Worm (Caenorhabditis elegans) whole organism, L2 larva: ENCODE results near the gene ZC266.1.

Source experiments
- R02D3.7 ChIP-seq: fragments of 150-350 bp; optimal IDR thresholded peaks from 2 replicates; lab custom pipeline; 2014; ENCODE audit warnings: missing biosample characterization, missing genetic modification characterization
- Y55F3AM.14 ChIP-seq: fragments of 200-800 bp; sonication (Bioruptor generic); optimal IDR thresholded peaks from 2 replicates; lab custom pipeline; 2018; ENCODE audit warnings: mild to moderate bottlenecking, missing genetic modification characterization, missing compliant biosample characterization
- ZK546.5 ChIP-seq: sonication (generic microtip); optimal IDR thresholded peaks from 2 replicates; lab custom pipeline; 2017; ENCODE audit warnings: missing biosample characterization, missing genetic modification characterization
- alr-1 ChIP-seq: fragments of 150-350 bp; optimal IDR thresholded peaks from 2 replicates; lab custom pipeline; 2014; ENCODE audit warnings: missing biosample characterization, missing genetic modification characterization
- ama-1 ChIP-seq: fragments of 150-350 bp; optimal IDR thresholded peaks from 2 replicates; lab custom pipeline; 2018; ENCODE audit warnings: inconsistent platforms
- blmp-1 ChIP-seq: sonication (generic microtip); optimal IDR thresholded peaks from 2 replicates; lab custom pipeline; 2017; ENCODE audit warnings: missing genetic modification characterization, mild to moderate bottlenecking, missing compliant biosample characterization, antibody characterized with exemption, moderate library complexity; ENCODE audit not compliant: insufficient read depth
- ceh-16 ChIP-seq: fragments of 150-350 bp; optimal IDR thresholded peaks from 2 replicates; lab custom pipeline; 2014; ENCODE audit warnings: missing biosample characterization, missing genetic modification characterization
- ceh-82 ChIP-seq: fragments of 150-350 bp; optimal IDR thresholded peaks from 2 replicates; lab custom pipeline; 2014; ENCODE audit warnings: missing biosample characterization, missing genetic modification characterization
- crh-2 ChIP-seq: sonication (generic microtip); optimal IDR thresholded peaks from 2 replicates; lab custom pipeline; 2017; ENCODE audit warnings: missing biosample characterization, missing genetic modification characterization
- egl-27 ChIP-seq: sonication (generic microtip); optimal IDR thresholded peaks from 3 replicates; lab custom pipeline; 2017; ENCODE audit warnings: missing biosample characterization, missing genetic modification reagents, missing genetic modification characterization
- elt-3 ChIP-seq: sonication (generic microtip); optimal IDR thresholded peaks from 2 replicates; lab custom pipeline; 2017; ENCODE audit warnings: missing biosample characterization, missing genetic modification characterization
- fos-1 ChIP-seq: fragments of 150-350 bp; optimal IDR thresholded peaks from 2 replicates; lab custom pipeline; 2014; ENCODE audit warnings: missing biosample characterization, missing genetic modification characterization
- lin-11 ChIP-seq: fragments of 150-350 bp; sonication (generic microtip); optimal IDR thresholded peaks from 2 replicates; lab custom pipeline; 2014; ENCODE audit warnings: missing biosample characterization, missing genetic modification characterization, inconsistent platforms, mixed read lengths
- lin-13 ChIP-seq: fragments of 150-350 bp; optimal IDR thresholded peaks from 2 replicates; lab custom pipeline; 2014; ENCODE audit warnings: missing biosample characterization, missing genetic modification reagents, missing genetic modification characterization
- lin-39 ChIP-seq: fragments of 150-350 bp; optimal IDR thresholded peaks from 2 replicates; lab custom pipeline; 2014; ENCODE audit warnings: missing biosample characterization, missing genetic modification reagents, missing genetic modification characterization
- lsy-2 ChIP-seq, 2 experiments: fragments of 150-350 bp in 1 of 2; sonication (generic microtip) in 1 of 2; optimal IDR thresholded peaks; 2 replicates each; lab custom pipeline; 2014 to 2017; ENCODE audit warnings: missing biosample characterization in 2 of 2, missing genetic modification characterization in 2 of 2
- mab-5 ChIP-seq: fragments of 150-350 bp; optimal IDR thresholded peaks from 2 replicates; lab custom pipeline; 2014; ENCODE audit warnings: missing biosample characterization, missing genetic modification characterization
- mbf-1 ChIP-seq: sonication (generic microtip); optimal IDR thresholded peaks from 2 replicates; lab custom pipeline; 2017; ENCODE audit warnings: missing biosample characterization, missing genetic modification characterization
- mdl-1 ChIP-seq, 2 experiments: fragments of 150-350 bp in 1 of 2; sonication (generic microtip) in 1 of 2; optimal IDR thresholded peaks; 2 replicates each; lab custom pipeline; 2017; ENCODE audit warnings: missing biosample characterization in 2 of 2, missing genetic modification characterization in 2 of 2
- nhr-10 ChIP-seq: sonication (generic microtip); optimal IDR thresholded peaks from 2 replicates; lab custom pipeline; 2017; ENCODE audit warnings: missing biosample characterization, missing genetic modification characterization
- nhr-11 ChIP-seq: fragments of 150-350 bp; optimal IDR thresholded peaks from 2 replicates; lab custom pipeline; 2014; ENCODE audit warnings: missing biosample characterization, missing genetic modification characterization
- nhr-12 ChIP-seq: fragments of 150-350 bp; optimal IDR thresholded peaks from 2 replicates; lab custom pipeline; 2014; ENCODE audit warnings: missing biosample characterization, missing genetic modification characterization
- nhr-23 ChIP-seq: fragments of 150-350 bp; optimal IDR thresholded peaks from 2 replicates; lab custom pipeline; 2014; ENCODE audit warnings: missing biosample characterization, missing genetic modification reagents, missing genetic modification characterization
- nhr-25 ChIP-seq: fragments of 150-350 bp; sonication (generic microtip); optimal IDR thresholded peaks from 3 replicates; lab custom pipeline; 2014; ENCODE audit warnings: missing biosample characterization, missing genetic modification characterization
- nhr-6 ChIP-seq: fragments of 150-350 bp; optimal IDR thresholded peaks from 2 replicates; lab custom pipeline; 2014; ENCODE audit warnings: missing biosample characterization, missing genetic modification characterization
- nhr-77 ChIP-seq: fragments of 150-350 bp; optimal IDR thresholded peaks from 2 replicates; lab custom pipeline; 2014; ENCODE audit warnings: missing biosample characterization, missing genetic modification characterization
- peb-1 ChIP-seq: fragments of 150-350 bp; optimal IDR thresholded peaks from 2 replicates; lab custom pipeline; 2014; ENCODE audit warnings: missing biosample characterization, missing genetic modification characterization
- sem-4 ChIP-seq: fragments of 150-350 bp; optimal IDR thresholded peaks from 2 replicates; lab custom pipeline; 2014; ENCODE audit warnings: missing biosample characterization, missing genetic modification reagents, missing genetic modification characterization
- skn-1 ChIP-seq: sonication (generic microtip); optimal IDR thresholded peaks from 2 replicates; lab custom pipeline; 2017; ENCODE audit warnings: missing biosample characterization, missing genetic modification characterization
- sma-9 ChIP-seq, 2 experiments: fragments of 150-350 bp in 1 of 2; sonication (generic microtip) in 1 of 2; optimal IDR thresholded peaks; 2 replicates each; lab custom pipeline; 2014 to 2016; ENCODE audit warnings: missing genetic modification characterization in 2 of 2, mild to moderate bottlenecking in 1 of 2, missing biosample characterization in 1 of 2, missing compliant biosample characterization in 1 of 2, missing genetic modification reagents in 1 of 2, moderate library complexity in 1 of 2
- unc-39 ChIP-seq: fragments of 150-350 bp; optimal IDR thresholded peaks from 2 replicates; lab custom pipeline; 2014; ENCODE audit warnings: missing biosample characterization, missing genetic modification characterization
- unc-55 ChIP-seq: fragments of 150-350 bp; sonication (generic microtip); optimal IDR thresholded peaks from 3 replicates; lab custom pipeline; 2014; ENCODE audit warnings: missing biosample characterization, missing genetic modification reagents, missing genetic modification characterization
- unc-62 ChIP-seq: fragments of 150-350 bp; optimal IDR thresholded peaks from 2 replicates; lab custom pipeline; 2014; ENCODE audit warnings: missing biosample characterization, missing genetic modification reagents, missing genetic modification characterization
- ztf-1 ChIP-seq: fragments of 200-800 bp; sonication (Bioruptor generic); conservative IDR thresholded peaks from 2 replicates; pipeline ENCODE4 v1.3.6; 2022; ENCODE audit warnings: missing genetic modification characterization, missing compliant biosample characterization

The ZC266.1 gene

ce11 chrV:4662400-4662799 is 37.7 kb downstream of the ZC266.1 start, which contains the start of gene srx-74:
Gene srx-74 (minus strand): TSS chrV:4662500.
- TF ChIP-seq alr-1 (tag; lab: Kevin White, UChicago) (no peak), nhr-6 (tag; lab: Kevin White, UChicago) (no peak), nhr-77 (tag; lab: Kevin White, UChicago) (no peak), ZK546.5 (no peak), ceh-16 (no peak), ztf-1 (GFP tag; lab: Robert Waterston, UW) (no peak), lin-13 (no peak), mab-5 (tag; lab: Kevin White, UChicago) (no peak), skn-1 (tag; lab: Kevin White, UChicago) (no peak), nhr-11 (no peak), nhr-25 (tag; lab: Kevin White, UChicago) (no peak), lin-39 (no peak), mbf-1 (tag; lab: Kevin White, UChicago) (no peak), ama-1 (lab: Kevin White, UChicago) (no peak), crh-2 (no peak), nhr-12 (tag; lab: Kevin White, UChicago) (no peak), egl-27 (tag; lab: Kevin White, UChicago) (no peak), unc-39 (no peak), fos-1 (tag; lab: Kevin White, UChicago) (no peak)

- no peak for TF ChIP-seq mdl-1 (tag; optimal IDR thresholded peaks at IDR 0.05; lab: Kevin White, UChicago)
- TF ChIP-seq nhr-11, result no peak
- no peak for TF ChIP-seq nhr-10
- TF ChIP-seq crh-2, result no peak
- no peak for TF ChIP-seq unc-55 (GFP tag; lab: Kevin White, UChicago)
- TF ChIP-seq skn-1 (tag; lab: Kevin White, UChicago), result no peak
- TF ChIP-seq elt-3 (tag; lab: Kevin White, UChicago), result no peak
- TF ChIP-seq R02D3.7 (tag; lab: Kevin White, UChicago), result no peak
- no peak for TF ChIP-seq unc-62 (GFP tag; lab: Kevin White, UChicago)
- TF ChIP-seq lin-13, result no peak
- TF ChIP-seq lsy-2 (tag; optimal IDR thresholded peaks at IDR 0.05; lab: Kevin White, UChicago), result no peak
- TF ChIP-seq lin-39, result no peak
- no peak for TF ChIP-seq nhr-12 (tag; lab: Kevin White, UChicago)
- no peak for TF ChIP-seq lin-11
- TF ChIP-seq sma-9 (GFP tag; optimal IDR thresholded peaks at IDR 0.05; lab: Kevin White, UChicago), result no peak
- no peak for TF ChIP-seq sma-9 (tag; optimal IDR thresholded peaks at IDR 0.05; lab: Kevin White, UChicago)
- TF ChIP-seq blmp-1 (tag; lab: Kevin White, UChicago), result no peak
- no peak for TF ChIP-seq ZK546.5
Observed at ce11 chrV:4655175-4655574, 44.9 kb downstream of the ZC266.1 start, which contains the start of gene F41F3.9. Gene F41F3.9 (plus strand): TSS chrV:4655475.

ce11 chrV:4653871-4654605 is 46.1 kb downstream of the ZC266.1 start, which contains the start of the genes col-139 and F41F3.1:
Gene col-139 (minus strand): TSS chrV:4653971.
Gene F41F3.1 (plus strand): TSS chrV:4654555.
- TF ChIP-seq peb-1, result no peak
- TF ChIP-seq, all 48 proteins: peak for 0

- TF ChIP-seq nhr-25 (tag; lab: Kevin White, UChicago) (no peak), mbf-1 (tag; lab: Kevin White, UChicago) (no peak), sem-4 (tag; lab: Kevin White, UChicago) (no peak), nhr-23 (tag; lab: Kevin White, UChicago) (no peak), sma-9 (GFP tag; optimal IDR thresholded peaks at IDR 0.05; lab: Kevin White, UChicago) (no peak), sma-9 (tag; optimal IDR thresholded peaks at IDR 0.05; lab: Kevin White, UChicago) (no peak), elt-3 (tag; lab: Kevin White, UChicago) (no peak), Y55F3AM.14 (GFP tag; lab: Kevin White, UChicago) (peak; percentile 50), ceh-82 (tag; lab: Kevin White, UChicago) (no peak)
Observed at ce11 chrV:4653093-4653492, 47.0 kb downstream of the ZC266.1 start.
